Worm (Caenorhabditis elegans) whole organism, L3 larva: ENCODE data around the gene K11H12.9.

Experiments
- R02D3.7 ChIP-seq: fragments of 150-350 bp; optimal IDR thresholded peaks from 2 replicates; lab custom pipeline; 2014; ENCODE audit warnings: missing biosample characterization, missing genetic modification characterization
- ZK546.5 ChIP-seq: sonication (generic microtip); optimal IDR thresholded peaks from 2 replicates; lab custom pipeline; 2017; ENCODE audit warnings: missing biosample characterization, missing genetic modification characterization
- ama-1 ChIP-seq: fragments of 150-350 bp; optimal IDR thresholded peaks from 2 replicates; lab custom pipeline; 2018
- ceh-16 ChIP-seq: sonication (generic microtip); optimal IDR thresholded peaks from 2 replicates; lab custom pipeline; 2017; ENCODE audit warnings: missing biosample characterization, missing genetic modification characterization
- ceh-28 ChIP-seq: fragments of 150-350 bp; optimal IDR thresholded peaks from 2 replicates; lab custom pipeline; 2014; ENCODE audit warnings: missing biosample characterization, missing genetic modification reagents, missing genetic modification characterization
- ceh-82 ChIP-seq: fragments of 150-350 bp; optimal IDR thresholded peaks from 2 replicates; lab custom pipeline; 2014; ENCODE audit warnings: missing biosample characterization, missing genetic modification characterization
- egl-27 ChIP-seq: sonication (generic microtip); optimal IDR thresholded peaks from 4 replicates; lab custom pipeline; 2017; ENCODE audit warnings: missing biosample characterization, missing genetic modification reagents, missing genetic modification characterization
- elt-2 ChIP-seq: sonication (generic microtip); optimal IDR thresholded peaks from 2 replicates; lab custom pipeline; 2016; ENCODE audit warnings: missing genetic modification reagents, mild to moderate bottlenecking, missing genetic modification characterization, missing compliant biosample characterization
- elt-3 ChIP-seq, 3 experiments: fragments of 150-350 bp in 1 of 3; sonication (generic microtip) in 2 of 3; optimal IDR thresholded peaks; 2 replicates in 2 of 3; 4 replicates in 1 of 3; lab custom pipeline; 2014 to 2017; ENCODE audit warnings: missing biosample characterization in 3 of 3, missing genetic modification characterization in 3 of 3
- eor-1 ChIP-seq, 2 experiments: fragments of 150-350 bp; optimal IDR thresholded peaks; 2 replicates each; lab custom pipeline; 2014 to 2018; ENCODE audit warnings: missing biosample characterization in 2 of 2, missing genetic modification characterization in 2 of 2
- fkh-10 ChIP-seq: sonication (generic microtip); optimal IDR thresholded peaks from 2 replicates; lab custom pipeline; 2017; ENCODE audit warnings: missing biosample characterization, missing genetic modification reagents, missing genetic modification characterization
- fkh-2 ChIP-seq: fragments of 150-350 bp; optimal IDR thresholded peaks from 2 replicates; lab custom pipeline; 2014; ENCODE audit warnings: missing biosample characterization, missing genetic modification reagents, missing genetic modification characterization
- fos-1 ChIP-seq: fragments of 150-350 bp; optimal IDR thresholded peaks from 2 replicates; lab custom pipeline; 2014; ENCODE audit warnings: missing biosample characterization, missing genetic modification characterization
- hmg-11 ChIP-seq: sonication (generic microtip); optimal IDR thresholded peaks from 2 replicates; lab custom pipeline; 2016; ENCODE audit warnings: missing genetic modification characterization, missing compliant biosample characterization
- lin-15B ChIP-seq: fragments of 150-350 bp; optimal IDR thresholded peaks from 2 replicates; lab custom pipeline; 2014; ENCODE audit warnings: missing biosample characterization, missing genetic modification characterization
- lin-39 ChIP-seq: fragments of 150-350 bp; optimal IDR thresholded peaks from 2 replicates; lab custom pipeline; 2018; ENCODE audit warnings: missing biosample characterization, missing genetic modification reagents, missing genetic modification characterization
- lsy-12 ChIP-seq: sonication (generic microtip); optimal IDR thresholded peaks from 2 replicates; lab custom pipeline; 2016; ENCODE audit warnings: mild to moderate bottlenecking, missing genetic modification characterization, missing compliant biosample characterization
- mdl-1 ChIP-seq: fragments of 150-350 bp; optimal IDR thresholded peaks from 2 replicates; lab custom pipeline; 2014; ENCODE audit warnings: missing biosample characterization, missing genetic modification characterization
- nfya-1 ChIP-seq: sonication (generic microtip); optimal IDR thresholded peaks from 2 replicates; lab custom pipeline; 2017; ENCODE audit warnings: missing genetic modification characterization, mild to moderate bottlenecking, missing compliant biosample characterization, antibody characterized with exemption, moderate library complexity; ENCODE audit not compliant: insufficient read depth
- nhr-11 ChIP-seq: fragments of 150-350 bp; optimal IDR thresholded peaks from 2 replicates; lab custom pipeline; 2014; ENCODE audit warnings: missing biosample characterization, missing genetic modification characterization
- nhr-12 ChIP-seq: fragments of 150-350 bp; optimal IDR thresholded peaks from 2 replicates; lab custom pipeline; 2014; ENCODE audit warnings: missing biosample characterization, missing genetic modification characterization
- nhr-23 ChIP-seq: fragments of 150-350 bp; optimal IDR thresholded peaks from 2 replicates; lab custom pipeline; 2014; ENCODE audit warnings: missing biosample characterization, missing genetic modification reagents, missing genetic modification characterization
- nhr-237 ChIP-seq: fragments of 150-350 bp; optimal IDR thresholded peaks from 2 replicates; lab custom pipeline; 2014; ENCODE audit warnings: missing biosample characterization, missing genetic modification characterization
- nhr-28 ChIP-seq: fragments of 150-350 bp; optimal IDR thresholded peaks from 2 replicates; lab custom pipeline; 2014; ENCODE audit warnings: missing biosample characterization, missing genetic modification characterization
- nhr-77 ChIP-seq: fragments of 150-350 bp; optimal IDR thresholded peaks from 2 replicates; lab custom pipeline; 2014; ENCODE audit warnings: missing biosample characterization, missing genetic modification characterization
- pqm-1 ChIP-seq: fragments of 150-350 bp; optimal IDR thresholded peaks from 2 replicates; lab custom pipeline; 2017; ENCODE audit warnings: missing biosample characterization, missing genetic modification characterization, inconsistent platforms
- sea-2 ChIP-seq: fragments of 150-350 bp; sonication (generic microtip); optimal IDR thresholded peaks from 4 replicates; lab custom pipeline; 2014; ENCODE audit warnings: missing biosample characterization, missing genetic modification reagents, missing genetic modification characterization
- skn-1 ChIP-seq: fragments of 150-350 bp; optimal IDR thresholded peaks from 2 replicates; lab custom pipeline; 2014; ENCODE audit warnings: missing biosample characterization, missing genetic modification characterization
- snpc-4 ChIP-seq: fragments of 150-350 bp; optimal IDR thresholded peaks from 2 replicates; lab custom pipeline; 2014; ENCODE audit warnings: missing biosample characterization, missing genetic modification characterization
- tbx-2 ChIP-seq: sonication (generic microtip); optimal IDR thresholded peaks from 2 replicates; lab custom pipeline; 2016; ENCODE audit warnings: mild to moderate bottlenecking, missing genetic modification characterization, missing compliant biosample characterization
- unc-39 ChIP-seq: sonication (generic microtip); optimal IDR thresholded peaks from 4 replicates; lab custom pipeline; 2017; ENCODE audit warnings: missing biosample characterization, missing genetic modification characterization
- unc-62 ChIP-seq: fragments of 150-350 bp; sonication (generic microtip); optimal IDR thresholded peaks from 4 replicates; lab custom pipeline; 2014; ENCODE audit warnings: missing biosample characterization, missing genetic modification reagents, missing genetic modification characterization
- ztf-11 ChIP-seq: fragments of 150-350 bp; optimal IDR thresholded peaks from 2 replicates; lab custom pipeline; 2014; ENCODE audit warnings: missing biosample characterization, missing genetic modification characterization
- ztf-4 ChIP-seq: fragments of 150-350 bp; optimal IDR thresholded peaks from 2 replicates; lab custom pipeline; 2014; ENCODE audit warnings: missing biosample characterization, missing genetic modification characterization

K11H12.9 gene

ce11 chrIV:606055-606454, 43.4 kb upstream of the K11H12.9 start, which contains the start of gene inx-18:
inx-18 (plus strand) TSS chrIV:606355.
- no peak for TF ChIP-seq nhr-11 (tag; lab: Kevin White, UChicago)
- no peak for TF ChIP-seq snpc-4 (tag; lab: Kevin White, UChicago)
- TF ChIP-seq unc-62 (GFP tag; lab: Kevin White, UChicago), result no peak
- TF ChIP-seq tbx-2, result no peak
- TF ChIP-seq nhr-23 (tag; lab: Kevin White, UChicago), result no peak
- TF ChIP-seq sea-2 (GFP tag; lab: Kevin White, UChicago), result no peak
- no peak for TF ChIP-seq fkh-2
- TF ChIP-seq ceh-16 (tag; lab: Kevin White, UChicago), result no peak
- no peak for TF ChIP-seq elt-3 (tag; optimal IDR thresholded peaks at IDR 0.05; lab: Kevin White, UChicago)
- TF ChIP-seq egl-27 (tag; lab: Kevin White, UChicago), result no peak
- TF ChIP-seq ztf-11 (tag; lab: Kevin White, UChicago), result no peak

- TF ChIP-seq nhr-77 (tag; lab: Kevin White, UChicago) (no peak), R02D3.7 (no peak), ZK546.5 (tag; lab: Kevin White, UChicago) (no peak), nfya-1 (tag; lab: Kevin White, UChicago) (peak; percentile 2)
These were observed 41.8 kb upstream of the K11H12.9 start for ce11 chrIV:607628-608027.

ce11 chrIV:613155-613554, 36.3 kb upstream of the K11H12.9 start:
- TF ChIP-seq nhr-28 (tag; lab: Kevin White, UChicago) (no peak), nfya-1 (tag; lab: Kevin White, UChicago) (peak; percentile 96), eor-1 (tag; optimal IDR thresholded peaks at IDR 0.05; lab: Kevin White, UChicago) (no peak), elt-2 (tag; lab: Kevin White, UChicago) (no peak)

- TF ChIP-seq ZK546.5 (tag; lab: Kevin White, UChicago) (no peak), nfya-1 (tag; lab: Kevin White, UChicago) (no peak), nhr-23 (tag; lab: Kevin White, UChicago) (no peak), ztf-11 (tag; lab: Kevin White, UChicago) (no peak), sea-2 (GFP tag; lab: Kevin White, UChicago) (no peak), unc-39 (tag; lab: Kevin White, UChicago) (no peak)
These were observed 34.2 kb upstream of the K11H12.9 start, which contains the start of gene C18H7.1 for ce11 chrIV:615244-615643. C18H7.1 (plus strand) TSS chrIV:615544.

ce11 chrIV:619766-620165, 29.7 kb upstream of the K11H12.9 start:
- no peak for TF ChIP-seq nhr-12 (tag; lab: Kevin White, UChicago)
- no peak for TF ChIP-seq elt-3 (tag; optimal IDR thresholded peaks at IDR 0.05; lab: Kevin White, UChicago)
- no peak for TF ChIP-seq nhr-237 (tag; lab: Kevin White, UChicago)
- no peak for TF ChIP-seq lin-15B (tag; lab: Kevin White, UChicago)
- TF ChIP-seq ceh-28, result no peak
- TF ChIP-seq mdl-1 (tag; lab: Kevin White, UChicago), result no peak
- TF ChIP-seq elt-2 (tag; lab: Kevin White, UChicago), result no peak
- no peak for TF ChIP-seq ama-1

ce11 chrIV:620324-620723, 29.1 kb upstream of the K11H12.9 start:
- TF ChIP-seq nfya-1 (tag; lab: Kevin White, UChicago), result peak; percentile 50
- peak; percentile 33 for TF ChIP-seq pqm-1 (tag; lab: Kevin White, UChicago)
- no peak for TF ChIP-seq mdl-1 (tag; lab: Kevin White, UChicago)
- peak; percentile 51 for TF ChIP-seq lin-15B (tag; lab: Kevin White, UChicago)
- TF ChIP-seq lsy-12 (tag; lab: Kevin White, UChicago), result peak; percentile 53
- TF ChIP-seq hmg-11, result peak; percentile 82
- no peak for TF ChIP-seq nhr-12 (tag; lab: Kevin White, UChicago)
- peak; percentile 70 for TF ChIP-seq egl-27 (tag; lab: Kevin White, UChicago)
- TF ChIP-seq lin-39 (tag; lab: Kevin White, UChicago), result peak; percentile 58
- no peak for TF ChIP-seq elt-3 (tag; optimal IDR thresholded peaks at IDR 0.05; lab: Kevin White, UChicago)
- TF ChIP-seq fkh-10, result no peak
- no peak for TF ChIP-seq ceh-82
- peak; percentile 26 for TF ChIP-seq elt-2 (tag; lab: Kevin White, UChicago)
- TF ChIP-seq tbx-2, result peak; percentile 10
- peak; percentile 14 for TF ChIP-seq skn-1 (tag; lab: Kevin White, UChicago)
- TF ChIP-seq ztf-11 (tag; lab: Kevin White, UChicago), result no peak
- TF ChIP-seq ztf-4 (tag; lab: Kevin White, UChicago), result no peak
- TF ChIP-seq fos-1 (tag; lab: Kevin White, UChicago), result no peak
